Worm (Caenorhabditis elegans): ENCODE data around the gene lst-4.

lst-4 gene

ce11 chrIV:14013692-14014091 lies 56.0 kb downstream of the lst-4 start (continued):
- TF ChIP-seq gei-17 (GFP tag; optimal IDR thresholded peaks at IDR 0.05), result no peak
- no peak for TF ChIP-seq lin-54 (GFP tag; optimal IDR thresholded peaks at IDR 0.05)
- TF ChIP-seq him-1 (tag; optimal IDR thresholded peaks at IDR 0.05), result peak; percentile 82
- TF ChIP-seq mel-28 (tag; optimal IDR thresholded peaks at IDR 0.05; ENCODE audit: borderline replicate concordance), result no peak
- no peak for TF ChIP-seq sdz-38 (tag; optimal IDR thresholded peaks at IDR 0.05)
- no peak for TF ChIP-seq T26A5.8 (tag; optimal IDR thresholded peaks at IDR 0.05)
- no peak for TF ChIP-seq athp-1 (tag; optimal IDR thresholded peaks at IDR 0.05)
- no peak for TF ChIP-seq akir-1 (GFP tag; optimal IDR thresholded peaks at IDR 0.05)
- no peak for TF ChIP-seq F55B11.4 (tag; optimal IDR thresholded peaks at IDR 0.05; ENCODE audit: borderline replicate concordance, insufficient read depth)
- TF ChIP-seq ets-4 (GFP tag; optimal IDR thresholded peaks at IDR 0.05), result no peak
- no peak for TF ChIP-seq B0336.3 (GFP tag; IDR thresholded peaks at IDR 0.05)
- no peak for TF ChIP-seq madf-3 (GFP tag; IDR thresholded peaks at IDR 0.05)
- 0 out of 2 replicates have a peak, but pooled peaks have one; percentile 26 for TF ChIP-seq aptf-3 (GFP tag; IDR thresholded peaks at IDR 0.05)
- no peak for TF ChIP-seq sea-2 (GFP tag; IDR thresholded peaks at IDR 0.05)
- peak; percentile 99 for TF ChIP-seq attf-6 (GFP tag; IDR thresholded peaks at IDR 0.05)
- no peak for TF ChIP-seq Y56A3A.18 (GFP tag; IDR thresholded peaks at IDR 0.05)
- TF ChIP-seq lsl-1 (GFP tag; optimal IDR thresholded peaks at IDR 0.05), result no peak
- TF ChIP-seq lin-26 (GFP tag; IDR thresholded peaks at IDR 0.05), result no peak
- no peak for TF ChIP-seq ztf-22 (GFP tag; optimal IDR thresholded peaks at IDR 0.05)
- no peak for TF ChIP-seq Y53F4B.3 (GFP tag; IDR thresholded peaks at IDR 0.05)
- no peak for TF ChIP-seq bed-1 (GFP tag; IDR thresholded peaks at IDR 0.05)
- TF ChIP-seq cebp-1 (GFP tag; IDR thresholded peaks at IDR 0.05), result no peak
- no peak for TF ChIP-seq cebp-1 (tag; optimal IDR thresholded peaks at IDR 0.05)
- TF ChIP-seq D2030.7 (GFP tag; IDR thresholded peaks at IDR 0.05), result peak; percentile 43; the same call in 1 of the 2 replicates
- no peak for TF ChIP-seq B0019.2 (GFP tag; conservative IDR thresholded peaks at IDR 0.05)
- TF ChIP-seq attf-5 (GFP tag; optimal IDR thresholded peaks at IDR 0.05), result no peak
- TF ChIP-seq hmg-20 (GFP tag; IDR thresholded peaks at IDR 0.05), result no peak; the same call in 1 of the 2 replicates
- TF ChIP-seq egrh-3 (GFP tag; IDR thresholded peaks at IDR 0.05), result no peak
- no peak for TF ChIP-seq F22D6.2 (tag; optimal IDR thresholded peaks at IDR 0.05)
- TF ChIP-seq hmg-1.2 (GFP tag; IDR thresholded peaks at IDR 0.05), result peak; percentile 70
- no peak for TF ChIP-seq K11D2.4 (GFP tag; IDR thresholded peaks at IDR 0.05)
- peak; percentile 97 for TF ChIP-seq tbp1 (GFP tag; optimal IDR thresholded peaks at IDR 0.05)
- no peak for TF ChIP-seq nhr-27 (tag; optimal IDR thresholded peaks at IDR 0.05)
- TF ChIP-seq ceh-40 (GFP tag; IDR thresholded peaks at IDR 0.05), result 0 out of 2 replicates have a peak, but pooled peaks have one; percentile 27
- TF ChIP-seq rpc-1 (optimal IDR thresholded peaks at IDR 0.05), result peak; percentile 79
- peak; percentile 71 for TF ChIP-seq rpc-1 (tag; optimal IDR thresholded peaks at IDR 0.05)
- TF ChIP-seq snpc-1.1 (tag; optimal IDR thresholded peaks at IDR 0.05; ENCODE audit: insufficient read depth), result peak; percentile 96
- TF ChIP-seq F57A8.1 (GFP tag; optimal IDR thresholded peaks at IDR 0.05), result no peak
- TF ChIP-seq lsy-27 (tag; optimal IDR thresholded peaks at IDR 0.05; ENCODE audit: borderline replicate concordance, insufficient read depth), result peak; percentile 6
- no peak for TF ChIP-seq F33H1.4 (GFP tag; IDR thresholded peaks at IDR 0.05)
- peak; percentile 95 for TF ChIP-seq snpc-4 (GFP tag; optimal IDR thresholded peaks at IDR 0.05)
- peak; percentile 96 to 99 (median 98) for TF ChIP-seq snpc-4 (tag; optimal IDR thresholded peaks at IDR 0.05)
- TF ChIP-seq egl-18 (GFP tag; IDR thresholded peaks at IDR 0.05), result no peak
- TF ChIP-seq ceh-79 (tag; optimal IDR thresholded peaks at IDR 0.05), result no peak
- no peak for TF ChIP-seq F39B2.1 (GFP tag; IDR thresholded peaks at IDR 0.05)
- TF ChIP-seq ZK185.1 (tag; optimal IDR thresholded peaks at IDR 0.05; ENCODE audit: poor library complexity, severe bottlenecking), result peak; percentile 70
- no peak for TF ChIP-seq aptf-2 (GFP tag; conservative IDR thresholded peaks at IDR 0.05)
- TF ChIP-seq nhr-120 (GFP tag; IDR thresholded peaks at IDR 0.05), result no peak
- TF ChIP-seq Y79H2A.3 (GFP tag; conservative IDR thresholded peaks at IDR 0.05), result no peak
- TF ChIP-seq ceh-91 (GFP tag; IDR thresholded peaks at IDR 0.05), result no peak

Measured in whole organism, young adult.